Worm (Caenorhabditis elegans): ENCODE data around the gene srh-123.

The srh-123 gene

ce11 chrV:17508493-17508892, 34.7 kb downstream of the srh-123 start, which contains the start of gene srw-32:
Gene srw-32 (plus strand): TSS chrV:17508793.
- TF ChIP-seq ceh-36 (tag; optimal IDR thresholded peaks at IDR 0.05): no peak
- TF ChIP-seq hnd-1 (tag; optimal IDR thresholded peaks at IDR 0.05): no peak
- TF ChIP-seq tbx-37 (GFP tag; conservative IDR thresholded peaks at IDR 0.05): no peak
- no peak for TF ChIP-seq scrt-1 (GFP tag; IDR thresholded peaks at IDR 0.05)
- TF ChIP-seq ama-1 (optimal IDR thresholded peaks at IDR 0.05): no peak
- TF ChIP-seq aly-1 (tag; optimal IDR thresholded peaks at IDR 0.05): no peak
- TF ChIP-seq F13C5.2 (tag; optimal IDR thresholded peaks at IDR 0.05): no peak
- TF ChIP-seq tbx-11 (GFP tag; IDR thresholded peaks at IDR 0.05): no peak
- no peak for TF ChIP-seq flt-1 (GFP tag; IDR thresholded peaks at IDR 0.05)
- no peak for TF ChIP-seq sea-1 (GFP tag; conservative IDR thresholded peaks at IDR 0.05)
- no peak for TF ChIP-seq pes-1 (GFP tag; IDR thresholded peaks at IDR 0.05)
- TF ChIP-seq ets-7 (tag; optimal IDR thresholded peaks at IDR 0.05): no peak
- TF ChIP-seq B0310.2 (tag; optimal IDR thresholded peaks at IDR 0.05): no peak
- no peak for TF ChIP-seq ceh-13 (GFP tag; optimal IDR thresholded peaks at IDR 0.05)
- TF ChIP-seq tra-4 (tag; optimal IDR thresholded peaks at IDR 0.05): no peak
- no peak for TF ChIP-seq hmg-4 (GFP tag; optimal IDR thresholded peaks at IDR 0.05)
- no peak for TF ChIP-seq hmbx-1 (tag; optimal IDR thresholded peaks at IDR 0.05)

- TF ChIP-seq scrt-1 (GFP tag; IDR thresholded peaks at IDR 0.05): no peak
- TF ChIP-seq hmbx-1 (tag; optimal IDR thresholded peaks at IDR 0.05): no peak
- no peak for TF ChIP-seq ama-1 (optimal IDR thresholded peaks at IDR 0.05)
- TF ChIP-seq tbx-11 (GFP tag; IDR thresholded peaks at IDR 0.05): no peak
- TF ChIP-seq hmg-4 (GFP tag; optimal IDR thresholded peaks at IDR 0.05): no peak
- no peak for TF ChIP-seq sea-1 (GFP tag; conservative IDR thresholded peaks at IDR 0.05)
Measured at ce11 chrV:17512763-17513162, 39.0 kb downstream of the srh-123 start.

ce11 chrV:17513831-17514230, 40.0 kb downstream of the srh-123 start:
- TF ChIP-seq tbx-11 (GFP tag; IDR thresholded peaks at IDR 0.05) (no peak), aly-1 (tag; optimal IDR thresholded peaks at IDR 0.05) (no peak), ama-1 (optimal IDR thresholded peaks at IDR 0.05) (no peak), B0310.2 (tag; optimal IDR thresholded peaks at IDR 0.05) (no peak), flt-1 (GFP tag; IDR thresholded peaks at IDR 0.05) (no peak), ets-7 (tag; optimal IDR thresholded peaks at IDR 0.05) (no peak), ceh-36 (tag; optimal IDR thresholded peaks at IDR 0.05) (no peak), scrt-1 (GFP tag; IDR thresholded peaks at IDR 0.05) (no peak), tra-4 (tag; optimal IDR thresholded peaks at IDR 0.05) (no peak), hmg-4 (GFP tag; optimal IDR thresholded peaks at IDR 0.05) (no peak), tbx-37 (GFP tag; conservative IDR thresholded peaks at IDR 0.05) (0 out of 2 replicates have a peak, but pooled peaks have one; percentile 8), hnd-1 (tag; optimal IDR thresholded peaks at IDR 0.05) (no peak), pes-1 (GFP tag; IDR thresholded peaks at IDR 0.05) (peak; percentile 51; the same call in 1 of the 2 replicates)

ce11 chrV:17520735-17521134, 46.9 kb downstream of the srh-123 start, which contains the start of gene fbxa-136:
Gene fbxa-136 (plus strand): TSS chrV:17521035.
- no peak for TF ChIP-seq aly-1 (tag; optimal IDR thresholded peaks at IDR 0.05)
- no peak for TF ChIP-seq tbx-37 (GFP tag; conservative IDR thresholded peaks at IDR 0.05)
- TF ChIP-seq hnd-1 (tag; optimal IDR thresholded peaks at IDR 0.05): no peak
- TF ChIP-seq ceh-36 (tag; optimal IDR thresholded peaks at IDR 0.05): no peak
- no peak for TF ChIP-seq scrt-1 (GFP tag; IDR thresholded peaks at IDR 0.05)
- no peak for TF ChIP-seq ceh-13 (GFP tag; optimal IDR thresholded peaks at IDR 0.05)
- no peak for TF ChIP-seq ets-7 (tag; optimal IDR thresholded peaks at IDR 0.05)
- TF ChIP-seq flt-1 (GFP tag; IDR thresholded peaks at IDR 0.05): no peak
- TF ChIP-seq hmg-4 (GFP tag; optimal IDR thresholded peaks at IDR 0.05): no peak
- TF ChIP-seq hmbx-1 (tag; optimal IDR thresholded peaks at IDR 0.05): no peak
